Fruit fly (Drosophila melanogaster): ENCODE measurements around the gene RpL26.

DNA sequence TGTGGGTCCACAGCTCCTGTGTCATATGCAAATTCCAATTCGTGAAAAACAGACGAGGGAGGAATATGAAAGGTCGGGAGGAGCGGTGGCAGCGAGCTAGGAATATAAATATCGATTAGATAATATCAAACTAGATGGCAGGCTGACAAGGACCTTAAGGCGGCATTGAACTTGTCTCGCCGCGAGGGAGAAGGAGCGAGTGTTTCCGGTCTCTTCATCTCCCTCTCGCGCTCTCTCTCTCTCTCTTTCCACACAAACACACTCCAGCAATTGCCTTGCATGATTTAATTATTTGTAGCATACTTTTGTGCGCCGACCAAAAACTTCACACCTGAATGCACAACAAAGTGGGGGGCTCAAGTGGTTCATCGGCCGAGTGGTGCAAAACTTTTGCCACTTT, 48.3 kb downstream of the RpL26 start:
- TF ChIP-seq Hr39 (GFP tag; optimal IDR thresholded peaks at IDR 0.05) (no peak), CG6808 (GFP tag; optimal IDR thresholded peaks at IDR 0.05) (peak; percentile 6), salr (GFP tag; optimal IDR thresholded peaks at IDR 0.05) (peak in 1 of 2 experiments; percentile 5), CG8319 (GFP tag; optimal IDR thresholded peaks at IDR 0.05) (peak; percentile 20), net (GFP tag; optimal IDR thresholded peaks at IDR 0.05) (no peak), achi (GFP tag; optimal IDR thresholded peaks at IDR 0.05) (peak; percentile 8), CG10669 (GFP tag; optimal IDR thresholded peaks at IDR 0.05) (peak; percentile 4), vri (GFP tag; optimal IDR thresholded peaks at IDR 0.05) (no peak), CG3919 (GFP tag; optimal IDR thresholded peaks at IDR 0.05) (peak; percentile 61), CG6276 (GFP tag; optimal IDR thresholded peaks at IDR 0.05) (no peak), Sox102F (GFP tag; optimal IDR thresholded peaks at IDR 0.05) (no peak), dsx (GFP tag; optimal IDR thresholded peaks at IDR 0.05; ENCODE audit: poor library complexity, severe bottlenecking) (no peak), OdsH (GFP tag; optimal IDR thresholded peaks at IDR 0.05) (peak; percentile 8), Hr38 (GFP tag; optimal IDR thresholded peaks at IDR 0.05) (no peak)

Data from whole organism, prepupa.